Fruit fly (Drosophila melanogaster): ENCODE results near the gene CG9717.

CG9717 gene

DNA sequence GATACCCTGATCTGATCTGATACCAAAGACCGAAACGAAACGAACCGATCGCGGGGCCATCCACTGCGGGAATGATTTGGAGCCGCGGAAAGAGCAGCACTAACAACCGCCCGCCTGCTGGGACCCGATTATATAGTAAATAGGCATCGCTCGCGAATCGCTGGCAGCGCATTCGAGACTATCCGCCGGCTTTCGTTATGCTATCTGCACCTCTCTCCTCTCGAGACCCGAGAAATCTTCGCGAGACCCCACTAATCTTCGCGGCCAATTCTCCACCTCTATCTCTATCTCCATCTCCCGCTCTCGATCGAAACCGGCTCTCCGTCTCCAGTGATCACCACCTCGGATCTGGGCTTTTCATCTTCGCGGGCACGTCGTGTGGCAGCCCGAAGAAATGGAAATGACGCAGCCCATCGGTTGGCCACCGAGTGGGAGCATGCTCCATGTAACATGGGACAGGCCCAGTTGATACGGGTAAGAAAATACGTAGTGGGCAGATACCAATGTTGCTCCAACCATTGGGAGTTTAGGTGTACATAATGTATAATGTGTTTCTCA, at the start of gene CG9717:
Gene CG9717 (minus strand): TSS at position 107 of the 558 bp plus-strand sequence.
- TF ChIP-seq Gug (GFP tag; IDR thresholded peaks at IDR 0.05), result no peak
- TF ChIP-seq ss (GFP tag; optimal IDR thresholded peaks at IDR 0.05), result no peak
- TF ChIP-seq CG10669 (GFP tag; optimal IDR thresholded peaks at IDR 0.05), result no peak
- TF ChIP-seq dac (GFP tag; optimal IDR thresholded peaks at IDR 0.05), result no peak
- TF ChIP-seq Sox15 (GFP tag; optimal IDR thresholded peaks at IDR 0.05), result no peak
- peak; percentile 84 for TF ChIP-seq svp (GFP tag)
- TF ChIP-seq Met (GFP tag; optimal IDR thresholded peaks at IDR 0.05), result no peak
- TF ChIP-seq CG31627 (GFP tag; optimal IDR thresholded peaks at IDR 0.05), result no peak

DNA sequence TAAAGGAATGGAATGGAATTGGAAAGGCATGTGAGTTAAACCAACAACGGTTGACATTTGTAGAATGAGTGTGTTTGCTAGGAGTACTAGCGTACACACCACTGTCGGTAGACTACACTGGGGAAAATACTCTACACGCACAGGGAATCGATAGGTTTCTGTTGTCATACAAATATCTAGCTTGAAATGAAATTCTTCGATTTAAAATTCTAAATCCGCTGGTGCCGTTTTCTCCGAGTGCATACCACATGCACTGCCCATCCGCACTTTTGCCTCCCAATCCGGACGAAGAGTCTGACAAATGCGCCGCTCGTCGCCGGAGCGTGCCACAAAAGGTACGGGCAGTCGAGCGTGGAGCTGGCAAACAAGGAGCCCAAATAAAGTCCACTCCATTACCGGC, 41.8 kb upstream of the CG9717 start, which contains the start of gene CG2267:
Gene CG2267 (minus strand): TSS at position 101 of the 400 bp plus-strand sequence.
- no peak for TF ChIP-seq Blimp-1 (GFP tag; optimal IDR thresholded peaks at IDR 0.05)
- TF ChIP-seq Ets21C (GFP tag; optimal IDR thresholded peaks at IDR 0.05), result no peak
- TF ChIP-seq vri (GFP tag; optimal IDR thresholded peaks at IDR 0.05), result no peak
- no peak for TF ChIP-seq CG11902 (GFP tag; optimal IDR thresholded peaks at IDR 0.05)
- no peak for TF ChIP-seq salr (GFP tag; optimal IDR thresholded peaks at IDR 0.05)
- no peak for TF ChIP-seq ss (GFP tag; optimal IDR thresholded peaks at IDR 0.05)
- TF ChIP-seq CG6163 (GFP tag; IDR thresholded peaks at IDR 0.05), result no peak
- no peak for TF ChIP-seq CG4318 (GFP tag; optimal IDR thresholded peaks at IDR 0.05)
- TF ChIP-seq Sox14 (GFP tag; optimal IDR thresholded peaks at IDR 0.05), result no peak
- TF ChIP-seq eg (GFP tag; IDR thresholded peaks at IDR 0.05), result no peak
- TF ChIP-seq pdm3 (GFP tag; optimal IDR thresholded peaks at IDR 0.05), result no peak
- TF ChIP-seq OdsH (GFP tag; optimal IDR thresholded peaks at IDR 0.05), result no peak
- TF ChIP-seq CG32006 (GFP tag; optimal IDR thresholded peaks at IDR 0.05), result no peak
- no peak for TF ChIP-seq Met (GFP tag; optimal IDR thresholded peaks at IDR 0.05)
- no peak for TF ChIP-seq esn (GFP tag; optimal IDR thresholded peaks at IDR 0.05)
- no peak for TF ChIP-seq CG6854 (GFP tag; optimal IDR thresholded peaks at IDR 0.05)

DNA sequence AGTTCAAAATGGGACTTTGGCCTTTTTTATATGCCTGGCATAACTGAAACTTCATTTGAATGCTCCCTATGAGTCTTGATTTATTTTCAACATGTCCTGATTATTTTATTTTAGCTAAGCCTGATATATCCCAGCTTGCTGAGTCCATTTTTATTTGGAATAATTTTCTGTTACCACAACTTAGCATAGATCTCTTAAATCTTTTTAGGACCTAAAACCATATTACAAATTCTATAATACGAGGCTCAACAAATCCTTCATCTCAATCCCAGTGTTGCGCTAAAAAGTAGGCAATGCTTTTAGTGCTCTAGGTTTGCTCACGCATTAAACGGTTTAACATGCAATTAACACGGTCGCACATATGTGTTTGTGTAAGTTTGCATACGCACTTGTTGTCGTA, 34.7 kb upstream of the CG9717 start, which contains the start of gene CG44954:
Gene CG44954 (minus strand): TSS at position 101 of the 400 bp plus-strand sequence.
- TF ChIP-seq CG32006 (GFP tag; optimal IDR thresholded peaks at IDR 0.05), result no peak
- no peak for TF ChIP-seq CG11294 (GFP tag; IDR thresholded peaks at IDR 0.05)
- TF ChIP-seq Blimp-1 (GFP tag; optimal IDR thresholded peaks at IDR 0.05), result no peak
- no peak for TF ChIP-seq net (GFP tag; optimal IDR thresholded peaks at IDR 0.05)
- no peak for TF ChIP-seq Gug (GFP tag; IDR thresholded peaks at IDR 0.05)
- no peak for TF ChIP-seq CG16779 (tag; optimal IDR thresholded peaks at IDR 0.05)
- TF ChIP-seq CG10631 (GFP tag; optimal IDR thresholded peaks at IDR 0.05), result no peak
- no peak for TF ChIP-seq topi (GFP tag; optimal IDR thresholded peaks at IDR 0.05)

DNA sequence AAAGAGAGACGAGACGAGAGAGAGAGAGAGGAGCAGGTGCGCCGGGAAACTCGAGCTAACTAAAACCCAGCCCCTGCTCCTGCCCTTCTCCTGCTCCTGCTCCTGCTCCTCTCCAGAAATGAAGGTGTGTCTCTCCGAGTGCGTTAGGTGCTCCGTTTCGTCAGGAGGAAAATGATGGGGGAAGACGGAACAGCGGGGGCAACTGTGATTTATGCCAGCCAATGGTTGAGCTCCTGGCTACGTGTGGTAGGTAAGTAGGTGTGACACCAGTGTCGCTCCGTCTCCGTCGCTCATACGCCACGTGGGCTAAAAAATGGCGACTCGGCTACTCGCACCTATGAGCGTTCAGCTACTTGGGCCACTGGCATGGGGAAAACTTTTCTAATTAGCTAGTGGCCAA, 30.4 kb upstream of the CG9717 start:
- TF ChIP-seq cyc (GFP tag; optimal IDR thresholded peaks at IDR 0.05), result no peak
- no peak for TF ChIP-seq CG11902 (GFP tag; optimal IDR thresholded peaks at IDR 0.05)
- TF ChIP-seq Blimp-1 (GFP tag; optimal IDR thresholded peaks at IDR 0.05), result no peak

DNA sequence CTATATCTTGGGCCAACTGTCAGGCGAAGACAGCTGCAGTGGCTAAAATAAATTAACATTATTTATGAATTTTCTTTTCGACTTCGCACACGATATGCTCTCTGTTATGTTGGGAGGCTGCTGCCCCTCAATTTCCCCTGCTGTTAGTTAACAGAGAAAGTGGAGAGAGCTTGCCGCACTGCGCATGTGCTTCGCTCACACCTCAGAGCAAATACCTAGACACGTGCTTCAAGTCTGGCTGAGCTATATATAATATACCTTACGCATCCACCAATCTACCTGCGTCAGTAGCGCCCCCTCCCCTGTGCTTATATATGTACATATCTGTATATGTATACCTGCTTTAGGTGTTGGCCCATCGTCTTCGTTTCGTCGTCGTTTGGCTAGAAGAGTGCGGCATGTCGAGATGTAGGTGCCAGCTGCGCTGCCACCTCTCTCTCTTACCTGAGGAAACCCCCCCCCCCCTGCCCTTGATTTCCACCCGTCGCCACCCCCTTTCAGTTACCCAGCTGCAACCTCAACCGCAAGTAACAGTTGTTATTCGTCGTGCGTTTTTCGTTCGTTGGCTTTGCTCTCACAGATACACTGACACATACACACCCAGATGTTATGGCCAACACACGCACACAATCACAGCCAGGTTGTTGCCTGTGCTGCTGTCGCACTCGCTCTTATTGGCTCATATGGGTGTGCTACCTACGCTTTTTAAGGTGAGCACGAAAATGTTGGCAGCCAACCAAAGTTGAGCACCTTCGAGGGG, 29.2 kb upstream of the CG9717 start:
- TF ChIP-seq Sox15 (GFP tag; optimal IDR thresholded peaks at IDR 0.05) (no peak), Blimp-1 (GFP tag; optimal IDR thresholded peaks at IDR 0.05) (no peak), CG32006 (GFP tag; optimal IDR thresholded peaks at IDR 0.05) (no peak), achi (GFP tag; optimal IDR thresholded peaks at IDR 0.05) (no peak), cyc (GFP tag; optimal IDR thresholded peaks at IDR 0.05) (no peak), dac (GFP tag; optimal IDR thresholded peaks at IDR 0.05) (no peak), svp (GFP tag) (no peak), Gug (GFP tag; IDR thresholded peaks at IDR 0.05) (no peak), Hr4 (GFP tag; optimal IDR thresholded peaks at IDR 0.05) (no peak), ss (GFP tag; optimal IDR thresholded peaks at IDR 0.05) (no peak), salr (GFP tag; optimal IDR thresholded peaks at IDR 0.05) (no peak), Met (GFP tag; optimal IDR thresholded peaks at IDR 0.05) (no peak), Hr38 (GFP tag; optimal IDR thresholded peaks at IDR 0.05) (no peak)
